Worm (Caenorhabditis elegans): ENCODE data around the gene spp-11.

Gene spp-11

DNA sequence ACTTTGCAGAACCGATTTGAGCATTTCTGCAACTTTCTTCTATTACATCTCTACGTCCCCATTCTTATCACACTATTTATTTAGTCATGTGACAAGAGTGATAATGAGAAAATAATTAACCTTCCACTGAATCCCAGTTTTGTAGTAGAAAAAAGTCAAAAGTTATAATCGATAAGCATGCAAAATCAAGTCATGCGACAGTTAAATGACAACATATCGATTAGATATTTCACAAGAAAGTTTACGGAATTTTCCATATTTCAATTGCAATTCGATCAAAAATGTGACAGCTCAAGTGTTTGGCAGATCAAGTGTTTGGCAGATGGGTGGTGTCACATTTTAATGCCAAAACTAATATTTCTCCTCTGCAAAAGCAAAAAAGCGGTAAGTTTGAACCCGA, 32.5 kb downstream of the spp-11 start:
- 0 out of 2 replicates have a peak, but pooled peaks have one; percentile 6 for TF ChIP-seq ekl-4 (GFP tag; IDR thresholded peaks at IDR 0.05)
- peak; percentile 11 for TF ChIP-seq hrde-1 (tag; optimal IDR thresholded peaks at IDR 0.05; ENCODE audit: borderline replicate concordance)
- peak; percentile 67 for TF ChIP-seq B0336.3 (GFP tag; IDR thresholded peaks at IDR 0.05)
- no peak for TF ChIP-seq ztf-6 (GFP tag; IDR thresholded peaks at IDR 0.05)
- no peak; the same call in 1 of the 2 replicates for TF ChIP-seq cebp-1 (GFP tag; IDR thresholded peaks at IDR 0.05)
- TF ChIP-seq cebp-1 (tag; optimal IDR thresholded peaks at IDR 0.05): peak; percentile 83
- TF ChIP-seq nhr-80 (tag; optimal IDR thresholded peaks at IDR 0.05): peak; percentile 81
- no peak for TF ChIP-seq ceh-58 (GFP tag; IDR thresholded peaks at IDR 0.05)
- TF ChIP-seq mcd-1 (GFP tag; IDR thresholded peaks at IDR 0.05): peak; percentile 18; the same call in 1 of the 2 replicates
- TF ChIP-seq attf-5 (GFP tag; optimal IDR thresholded peaks at IDR 0.05): peak; percentile 27
- TF ChIP-seq Y53G8AR.9 (GFP tag; conservative IDR thresholded peaks at IDR 0.05): 0 out of 2 replicates have a peak, but pooled peaks have one; percentile 9
- peak; percentile 64 for TF ChIP-seq unc-62 (GFP tag; optimal IDR thresholded peaks at IDR 0.05)
- TF ChIP-seq ztf-3 (GFP tag; optimal IDR thresholded peaks at IDR 0.05): no peak
- peak; percentile 44; the same call in 1 of the 2 replicates for TF ChIP-seq madf-6 (GFP tag; IDR thresholded peaks at IDR 0.05)

DNA sequence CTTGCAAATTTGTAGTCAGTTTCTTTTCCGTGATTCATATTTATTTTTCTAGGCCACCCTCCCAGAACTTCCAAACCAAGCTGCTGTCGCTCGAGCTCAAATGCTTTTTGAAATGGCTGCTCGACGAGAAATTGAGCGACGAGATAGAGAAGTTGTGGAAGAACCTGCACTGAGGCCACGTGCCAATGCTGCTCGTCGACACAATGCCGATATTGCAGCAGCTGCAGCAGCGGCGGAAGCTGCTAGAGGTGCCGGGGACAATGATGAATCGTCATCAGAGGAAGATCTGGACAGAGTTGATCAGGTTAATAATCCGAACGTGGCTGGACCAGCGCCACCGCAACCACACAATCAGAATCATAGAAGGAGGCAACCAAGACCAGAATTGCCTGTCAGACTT, 33.8 kb downstream of the spp-11 start:
- TF ChIP-seq ceh-58 (GFP tag; IDR thresholded peaks at IDR 0.05) (0 out of 2 replicates have a peak, but pooled peaks have one; percentile 60), ZK185.1 (tag; optimal IDR thresholded peaks at IDR 0.05; ENCODE audit: poor library complexity, severe bottlenecking) (no peak), mcd-1 (GFP tag; IDR thresholded peaks at IDR 0.05) (peak; percentile 40; the same call in 1 of the 2 replicates), egrh-3 (GFP tag; IDR thresholded peaks at IDR 0.05) (peak; percentile 37; the same call in 1 of the 2 replicates)

DNA sequence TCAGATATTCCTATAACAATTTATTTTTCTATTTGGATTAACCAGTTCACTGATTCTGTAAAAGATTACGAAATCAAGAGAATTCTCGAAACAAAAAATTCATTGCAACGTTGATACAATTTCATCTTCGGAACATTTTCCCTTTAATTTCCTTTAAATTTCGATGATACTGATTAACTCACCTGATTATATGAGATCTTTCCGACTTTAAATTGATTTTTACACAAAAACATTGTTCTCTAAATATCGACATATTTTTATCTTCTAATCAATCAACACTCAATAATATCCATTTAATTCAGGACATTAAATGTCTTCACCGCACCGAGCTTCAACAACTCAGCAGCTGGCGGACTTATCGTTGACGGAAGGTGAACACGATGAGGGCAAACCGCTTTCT, 36.2 kb downstream of the spp-11 start, which contains the start of gene lin-23:
Gene lin-23 (plus strand): TSS at position 301 of the 400 bp plus-strand sequence.
- no peak for TF ChIP-seq repo-1 (tag; optimal IDR thresholded peaks at IDR 0.05)
- TF ChIP-seq ceh-58 (GFP tag; IDR thresholded peaks at IDR 0.05): no peak
- no peak for TF ChIP-seq ceh-40 (GFP tag; IDR thresholded peaks at IDR 0.05)
- no peak for TF ChIP-seq attf-3 (GFP tag; conservative IDR thresholded peaks at IDR 0.05)
- no peak for TF ChIP-seq ama-1 (optimal IDR thresholded peaks at IDR 0.05)
- no peak for TF ChIP-seq ama-1 (GFP tag; optimal IDR thresholded peaks at IDR 0.05)
- TF ChIP-seq ztf-22 (GFP tag; optimal IDR thresholded peaks at IDR 0.05): no peak
- TF ChIP-seq ztf-28 (GFP tag; IDR thresholded peaks at IDR 0.05): no peak
- no peak for TF ChIP-seq Y56A3A.18 (GFP tag; IDR thresholded peaks at IDR 0.05)
- no peak for TF ChIP-seq egrh-3 (GFP tag; IDR thresholded peaks at IDR 0.05)
- no peak for TF ChIP-seq egl-18 (GFP tag; IDR thresholded peaks at IDR 0.05)
- TF ChIP-seq hsf-1 (GFP tag; IDR thresholded peaks at IDR 0.05): no peak
- no peak for TF ChIP-seq atf-7 (tag; optimal IDR thresholded peaks at IDR 0.05)
- no peak for TF ChIP-seq mcd-1 (GFP tag; IDR thresholded peaks at IDR 0.05)
- TF ChIP-seq chd-7 (tag; optimal IDR thresholded peaks at IDR 0.05): no peak

DNA sequence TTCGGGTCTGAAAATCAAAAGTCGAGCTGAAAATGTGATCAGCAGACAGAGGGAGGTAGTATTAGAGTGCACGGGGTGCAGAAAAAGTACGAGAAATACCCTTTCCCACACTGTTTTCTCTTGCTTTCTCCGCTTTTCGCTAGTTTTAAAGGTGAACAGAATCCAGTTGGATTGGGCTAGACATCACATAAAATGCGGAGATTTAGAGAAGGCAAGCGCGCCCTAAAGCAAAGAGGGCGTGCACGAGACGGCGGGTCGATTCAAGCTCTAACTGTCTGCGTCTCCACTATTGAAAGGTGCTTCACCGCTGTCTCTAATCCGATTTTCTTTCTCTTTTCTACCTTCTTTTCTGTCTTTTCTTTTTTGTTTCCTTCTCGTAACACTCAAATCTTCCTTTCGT, 37.1 kb downstream of the spp-11 start:
- TF ChIP-seq egrh-3 (GFP tag; IDR thresholded peaks at IDR 0.05) (peak; percentile 41; the same call in 1 of the 2 replicates), nfya-1 (tag; optimal IDR thresholded peaks at IDR 0.05; ENCODE audit: borderline replicate concordance, insufficient read depth) (no peak), ztf-25 (GFP tag; IDR thresholded peaks at IDR 0.05) (no peak), lin-26 (GFP tag; IDR thresholded peaks at IDR 0.05) (no peak), Y95B8A.8 (GFP tag; IDR thresholded peaks at IDR 0.05) (peak; percentile 68; the same call in 1 of the 2 replicates), sea-2 (GFP tag; IDR thresholded peaks at IDR 0.05) (no peak), nhr-90 (tag; optimal IDR thresholded peaks at IDR 0.05) (no peak), ceh-100 (GFP tag; IDR thresholded peaks at IDR 0.05) (peak; percentile 66), D2030.7 (GFP tag; IDR thresholded peaks at IDR 0.05) (peak; percentile 85), xnd-1 (tag; optimal IDR thresholded peaks at IDR 0.05) (peak; percentile 18), athp-1 (tag; optimal IDR thresholded peaks at IDR 0.05) (peak; percentile 67), nfyb-1 (GFP tag; IDR thresholded peaks at IDR 0.05) (peak; percentile 80), cebp-2 (GFP tag; IDR thresholded peaks at IDR 0.05) (no peak), B0035.1 (tag; optimal IDR thresholded peaks at IDR 0.05) (no peak), F33H1.4 (GFP tag; IDR thresholded peaks at IDR 0.05) (peak; percentile 73), fkh-3 (tag; optimal IDR thresholded peaks at IDR 0.05) (no peak), F55B11.4 (tag; optimal IDR thresholded peaks at IDR 0.05; ENCODE audit: borderline replicate concordance, insufficient read depth) (no peak), lag-1 (GFP tag; IDR thresholded peaks at IDR 0.05) (no peak), ekl-4 (GFP tag; IDR thresholded peaks at IDR 0.05) (peak; percentile 59; the same call in 1 of the 2 replicates)

Measured in whole organism, young adult.